Comparison of ENCODE assay signal across 2 worm cellular contexts in the genomic region with DNA sequence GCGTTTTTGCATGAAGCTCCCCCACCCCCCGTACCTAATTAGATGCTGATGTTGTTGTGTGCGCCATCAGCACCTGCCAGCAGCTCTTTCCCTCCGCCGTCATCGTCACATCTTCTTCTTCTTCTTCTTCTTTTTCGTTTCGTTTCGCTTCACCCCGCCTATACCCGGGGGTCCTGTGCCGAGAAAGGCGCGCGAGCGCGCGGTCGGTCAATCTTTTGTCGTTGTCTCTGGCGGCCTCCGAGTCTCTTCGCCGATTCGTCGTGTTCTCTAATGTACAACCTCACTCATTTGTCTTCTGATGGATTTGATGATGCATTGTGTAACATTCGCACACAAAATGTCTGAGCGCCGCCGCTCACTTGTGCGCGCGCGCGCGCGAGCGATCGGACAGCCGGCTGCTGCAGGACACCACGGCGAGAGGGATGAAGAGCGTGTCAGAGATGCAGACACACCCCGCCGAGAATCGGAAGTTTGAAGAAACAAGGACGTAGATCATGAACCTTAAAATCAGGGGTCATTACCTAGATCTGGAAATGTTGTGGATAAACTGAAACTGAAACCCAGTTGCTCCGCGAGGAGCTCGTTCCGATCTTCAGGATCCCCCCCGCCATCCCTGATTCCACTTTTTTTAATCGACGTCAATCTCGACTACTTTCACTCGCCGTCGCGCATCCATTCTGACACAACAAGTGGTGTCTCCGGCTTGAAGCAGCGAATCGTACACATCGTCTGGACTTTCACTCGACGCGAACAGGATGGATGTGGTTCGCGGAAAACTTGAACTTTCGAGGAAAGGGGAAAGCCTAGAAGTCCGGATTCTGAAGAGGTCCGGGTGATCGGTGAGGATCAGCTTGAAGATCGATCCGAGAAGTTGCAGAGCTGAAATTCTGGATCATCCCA.
A peak's percentile ranks its signal among the peaks of the same experiment; 100 is the strongest.
TF ChIP-seq lines count a peak whose summit lies in the region.

No protein-coding gene starts in this region.

TF ChIP-seq in whole organism, L1 larva, 84 proteins besides CTCF, POLR2A, EP300 and RAD21 (continued from another document):
- TF ChIP-seq lin-13 (GFP tag; optimal IDR thresholded peaks at IDR 0.05; lab: Kevin White, UChicago) = peak; percentile 84
- TF ChIP-seq ztf-4 (tag; optimal IDR thresholded peaks at IDR 0.05; lab: Kevin White, UChicago) = peak; percentile 75
- TF ChIP-seq unc-30 (tag; optimal IDR thresholded peaks at IDR 0.05; lab: Kevin White, UChicago) = no peak
- peak; percentile 49 to 82 for TF ChIP-seq lin-35 (GFP tag; optimal IDR thresholded peaks at IDR 0.05; lab: Kevin White, UChicago)
- TF ChIP-seq lin-15B (tag; optimal IDR thresholded peaks at IDR 0.05; lab: Kevin White, UChicago) = peak; percentile 5
- TF ChIP-seq unc-98 (GFP tag; IDR thresholded peaks at IDR 0.05; lab: Robert Waterston, UW) = peak; percentile 30; the same call in 1 of the 2 replicates
- no peak for TF ChIP-seq C34B4.2 (tag; optimal IDR thresholded peaks at IDR 0.05; lab: Kevin White, UChicago)
- TF ChIP-seq blmp-1 (tag; optimal IDR thresholded peaks at IDR 0.05; lab: Kevin White, UChicago) = peak; percentile 91
- peak; percentile 99 for TF ChIP-seq ceh-8 (GFP tag; optimal IDR thresholded peaks at IDR 0.05; lab: Kevin White, UChicago)
- TF ChIP-seq swsn-7 (tag; optimal IDR thresholded peaks at IDR 0.05; lab: Kevin White, UChicago) = peak; percentile 93
- peak; percentile 84 for TF ChIP-seq sox-4 (tag; optimal IDR thresholded peaks at IDR 0.05; lab: Kevin White, UChicago)
- TF ChIP-seq elt-2 (tag; optimal IDR thresholded peaks at IDR 0.05; lab: Kevin White, UChicago) = no peak
- TF ChIP-seq hpl-2 (GFP tag; optimal IDR thresholded peaks at IDR 0.05; lab: Kevin White, UChicago) = no peak
- peak; percentile 96 for TF ChIP-seq nhr-47 (tag; optimal IDR thresholded peaks at IDR 0.05; lab: Kevin White, UChicago)
- TF ChIP-seq efl-3 (GFP tag; optimal IDR thresholded peaks at IDR 0.05; lab: Kevin White, UChicago) = peak; percentile 57
- peak; percentile 70 for TF ChIP-seq vab-15 (tag; optimal IDR thresholded peaks at IDR 0.05; lab: Kevin White, UChicago)
- TF ChIP-seq tbx-2 (tag; optimal IDR thresholded peaks at IDR 0.05; lab: Kevin White, UChicago) = peak; percentile 97
- no peak for TF ChIP-seq pag-3 (tag; optimal IDR thresholded peaks at IDR 0.05; lab: Kevin White, UChicago; ENCODE audit: borderline replicate concordance, insufficient read depth)
- peak; percentile 96 for TF ChIP-seq dsc-1 (tag; optimal IDR thresholded peaks at IDR 0.05; lab: Kevin White, UChicago)
- peak; percentile 59 to 65 (median 63) for TF ChIP-seq dpl-1 (GFP tag; optimal IDR thresholded peaks at IDR 0.05; lab: Kevin White, UChicago)
- TF ChIP-seq unc-62 (GFP tag; optimal IDR thresholded peaks at IDR 0.05; lab: Kevin White, UChicago) = peak; percentile 82
- TF ChIP-seq skn-1 (tag; optimal IDR thresholded peaks at IDR 0.05; lab: Kevin White, UChicago) = peak; percentile 95
- peak; percentile 68 for TF ChIP-seq aha-1 (tag; optimal IDR thresholded peaks at IDR 0.05; lab: Kevin White, UChicago)
- peak; percentile 51 for TF ChIP-seq C04F5.9 (tag; optimal IDR thresholded peaks at IDR 0.05; lab: Kevin White, UChicago)
- no peak for TF ChIP-seq ama-1 (optimal IDR thresholded peaks at IDR 0.05; lab: Kevin White, UChicago)
- TF ChIP-seq egl-13 (tag; optimal IDR thresholded peaks at IDR 0.05; lab: Kevin White, UChicago) = peak; percentile 82
- peak; percentile 96 for TF ChIP-seq nhr-19 (GFP tag; conservative IDR thresholded peaks at IDR 0.05; lab: Robert Waterston, UW)
- TF ChIP-seq ceh-90 (tag; optimal IDR thresholded peaks at IDR 0.05; lab: Kevin White, UChicago) = no peak
- no peak for TF ChIP-seq nhr-28 (tag; optimal IDR thresholded peaks at IDR 0.05; lab: Kevin White, UChicago)
- TF ChIP-seq ceh-82 (tag; optimal IDR thresholded peaks at IDR 0.05; lab: Kevin White, UChicago) = peak; percentile 56 to 83 (median 82)

TF ChIP-seq in whole organism, young adult, 124 proteins besides CTCF, POLR2A, EP300 and RAD21 (continued from another document):
- TF ChIP-seq lin-26 (GFP tag; IDR thresholded peaks at IDR 0.05; lab: Robert Waterston, UW) (peak; percentile 79), tlf-1 (GFP tag; optimal IDR thresholded peaks at IDR 0.05; lab: Kevin White, UChicago) (peak; percentile 63), fkh-3 (tag; optimal IDR thresholded peaks at IDR 0.05; lab: Kevin White, UChicago) (no peak), zfh-2 (GFP tag; conservative IDR thresholded peaks at IDR 0.05; lab: Robert Waterston, UW) (peak; percentile 99), B0336.3 (GFP tag; IDR thresholded peaks at IDR 0.05; lab: Robert Waterston, UW) (peak; percentile 72), Y53G8AR.9 (GFP tag; conservative IDR thresholded peaks at IDR 0.05; lab: Robert Waterston, UW) (no peak), rcor-1 (GFP tag; IDR thresholded peaks at IDR 0.05; lab: Robert Waterston, UW) (peak; percentile 15; the same call in 1 of the 2 replicates), dpff-1 (tag; optimal IDR thresholded peaks at IDR 0.05; lab: Kevin White, UChicago) (no peak), Y56A3A.18 (GFP tag; IDR thresholded peaks at IDR 0.05; lab: Robert Waterston, UW) (no peak), pha-4 (tag; optimal IDR thresholded peaks at IDR 0.05; lab: Kevin White, UChicago) (no peak), mel-28 (tag; optimal IDR thresholded peaks at IDR 0.05; lab: Kevin White, UChicago; ENCODE audit: borderline replicate concordance) (no peak), C06A6.2 (GFP tag; conservative IDR thresholded peaks at IDR 0.05; lab: Robert Waterston, UW) (peak; percentile 83), madf-8 (GFP tag; conservative IDR thresholded peaks at IDR 0.05; lab: Robert Waterston, UW) (no peak), atf-7 (tag; optimal IDR thresholded peaks at IDR 0.05; lab: Kevin White, UChicago) (peak; percentile 85), sdz-38 (tag; optimal IDR thresholded peaks at IDR 0.05; lab: Kevin White, UChicago) (no peak), hlh-26 (GFP tag; conservative IDR thresholded peaks at IDR 0.05; lab: Robert Waterston, UW) (no peak), ets-4 (GFP tag; optimal IDR thresholded peaks at IDR 0.05; lab: Kevin White, UChicago) (no peak), snpc-1.1 (tag; optimal IDR thresholded peaks at IDR 0.05; lab: Kevin White, UChicago; ENCODE audit: insufficient read depth) (no peak), tbp1 (GFP tag; optimal IDR thresholded peaks at IDR 0.05; lab: Kevin White, UChicago) (peak; percentile 52), gei-17 (GFP tag; optimal IDR thresholded peaks at IDR 0.05; lab: Kevin White, UChicago) (peak; percentile 56), akir-1 (GFP tag; optimal IDR thresholded peaks at IDR 0.05; lab: Kevin White, UChicago) (no peak), ceh-79 (tag; optimal IDR thresholded peaks at IDR 0.05; lab: Kevin White, UChicago) (no peak), let-526 (GFP tag; IDR thresholded peaks at IDR 0.05; lab: Robert Waterston, UW) (no peak), ekl-4 (GFP tag; IDR thresholded peaks at IDR 0.05; lab: Robert Waterston, UW) (0 out of 2 replicates have a peak, but pooled peaks have one; percentile 35), B0019.2 (GFP tag; conservative IDR thresholded peaks at IDR 0.05; lab: Robert Waterston, UW) (no peak), F55B11.4 (tag; optimal IDR thresholded peaks at IDR 0.05; lab: Kevin White, UChicago; ENCODE audit: borderline replicate concordance, insufficient read depth) (no peak)
